Fruit fly (Drosophila melanogaster) ovary, adult (tissue): ENCODE results near the gene CG9483.

Source experiments
- CG17801 ChIP-seq: fragments of 200-800 bp; optimal IDR thresholded peaks from 2 replicates; lab custom pipeline; 2019; ENCODE audit warnings: missing biosample characterization, mild to moderate bottlenecking, missing genetic modification characterization, moderate library complexity; ENCODE audit not compliant: partially characterized antibody

The CG9483 gene

dm6 chr2L:8866467-8866866, at the start of gene CG9483:
Gene CG9483, plus strand, starts transcription at chr2L:8866767.
- no peak for TF ChIP-seq CG17801 (GFP tag; lab: Kevin White, UChicago)

dm6 chr2L:8817343-8817742, 49.2 kb upstream of the CG9483 start:
- TF ChIP-seq CG17801 (GFP tag; lab: Kevin White, UChicago): no peak

- no peak for TF ChIP-seq CG17801 (GFP tag; lab: Kevin White, UChicago)
These were observed 46.0 kb upstream of the CG9483 start for dm6 chr2L:8820539-8820938.

dm6 chr2L:8825222-8825869, 41.2 kb upstream of the CG9483 start, which contains the start of gene SoxN:
Gene SoxN, plus strand, starts transcription at chr2L:8825645.
- no peak for TF ChIP-seq CG17801 (GFP tag; lab: Kevin White, UChicago)

- TF ChIP-seq CG17801 (GFP tag; lab: Kevin White, UChicago): no peak
These were observed 38.2 kb upstream of the CG9483 start for dm6 chr2L:8828387-8828786.

- no peak for TF ChIP-seq CG17801 (GFP tag; lab: Kevin White, UChicago)
These were observed 34.0 kb upstream of the CG9483 start for dm6 chr2L:8832386-8833210.

- no peak for TF ChIP-seq CG17801 (GFP tag; lab: Kevin White, UChicago)
These were observed 31.6 kb upstream of the CG9483 start for dm6 chr2L:8834806-8835483.

- TF ChIP-seq CG17801 (GFP tag; lab: Kevin White, UChicago): no peak
These were observed 27.4 kb upstream of the CG9483 start for dm6 chr2L:8839193-8839592.

dm6 chr2L:8840717-8841116, 25.9 kb upstream of the CG9483 start:
- no peak for TF ChIP-seq CG17801 (GFP tag; lab: Kevin White, UChicago)

dm6 chr2L:8841490-8842261, 24.9 kb upstream of the CG9483 start:
- TF ChIP-seq CG17801 (GFP tag; lab: Kevin White, UChicago): no peak

- TF ChIP-seq CG17801 (GFP tag; lab: Kevin White, UChicago): no peak
These were observed 24.4 kb upstream of the CG9483 start for dm6 chr2L:8842262-8842561.

- TF ChIP-seq CG17801 (GFP tag; lab: Kevin White, UChicago): no peak
These were observed 23.0 kb upstream of the CG9483 start for dm6 chr2L:8843593-8843992.

dm6 chr2L:8844693-8845092, 21.9 kb upstream of the CG9483 start:
- TF ChIP-seq CG17801 (GFP tag; lab: Kevin White, UChicago): no peak

- no peak for TF ChIP-seq CG17801 (GFP tag; lab: Kevin White, UChicago)
These were observed 20.6 kb upstream of the CG9483 start for dm6 chr2L:8845931-8846330.
